Fruit fly (Drosophila melanogaster): Measurements from ENCODE around the gene Rad9.

The Rad9 gene

DNA sequence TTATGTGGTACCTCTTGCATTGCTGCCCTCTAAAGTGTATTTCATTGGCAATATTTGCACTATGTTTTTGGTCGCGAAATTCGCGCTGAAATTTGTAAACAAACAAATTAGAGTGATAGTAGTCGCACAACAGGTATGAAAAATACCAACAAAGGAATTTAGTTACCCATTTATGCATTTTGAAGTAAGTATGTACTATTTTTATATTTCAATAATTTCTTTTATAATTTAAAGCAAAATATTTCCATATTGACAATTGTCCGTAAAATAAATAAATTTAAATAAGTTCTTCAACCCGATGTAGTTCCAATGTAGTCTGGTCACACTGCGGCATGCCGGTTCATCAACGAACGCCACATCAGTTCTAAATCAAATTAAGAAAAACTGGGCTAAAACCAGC lies at the start of gene Rad9, which contains the start of gene Uggt:
Gene Rad9 (minus strand): TSS at position 114 of the 400 bp plus-strand sequence.
Gene Uggt (plus strand): TSS at position 308 of the 400 bp plus-strand sequence.
- TF ChIP-seq CG8478 (optimal IDR thresholded peaks at IDR 0.05), result no peak
- TF ChIP-seq CTCF (optimal IDR thresholded peaks at IDR 0.05), result no peak

dm6 chr3L:18922086-18922485 lies 49.7 kb upstream of the Rad9 start, which contains the start of gene CG3819:
CG3819 (minus strand) TSS chr3L:18922108.
- TF ChIP-seq CG8478 (optimal IDR thresholded peaks at IDR 0.05) (no peak), CTCF (optimal IDR thresholded peaks at IDR 0.05) (no peak)

DNA sequence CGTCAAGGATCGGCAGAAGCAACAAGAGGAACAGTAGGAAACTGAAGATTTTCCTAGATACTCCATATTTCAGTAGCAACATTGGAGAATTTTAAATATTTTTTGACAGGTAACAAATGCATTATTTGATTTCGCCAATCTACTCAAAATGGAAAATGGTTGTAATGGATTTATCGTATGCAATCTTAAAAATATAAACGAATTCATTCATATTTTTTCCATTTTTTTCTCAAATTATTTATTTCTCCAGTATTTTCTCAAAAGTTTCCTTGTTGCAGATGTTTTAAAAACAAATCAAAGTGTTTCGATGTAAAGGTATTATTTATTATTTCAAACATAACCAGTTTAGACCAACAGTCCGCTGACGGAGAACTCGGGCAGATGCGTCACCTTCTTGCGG lies 47.9 kb upstream of the Rad9 start, which contains the start of gene CG18223:
Gene CG18223 (minus strand): TSS at position 101 of the 400 bp plus-strand sequence.
- TF ChIP-seq CG8478 (optimal IDR thresholded peaks at IDR 0.05), result no peak
- no peak for TF ChIP-seq CTCF (optimal IDR thresholded peaks at IDR 0.05)

- TF ChIP-seq CTCF (optimal IDR thresholded peaks at IDR 0.05) (no peak), CG8478 (optimal IDR thresholded peaks at IDR 0.05) (no peak)
These were observed 44.9 kb upstream of the Rad9 start, which contains the start of gene CG6839 for dm6 chr3L:18917281-18917680. CG6839 (plus strand) TSS chr3L:18917581.

dm6 chr3L:18916466-18916865 lies 44.1 kb upstream of the Rad9 start:
- TF ChIP-seq CTCF (optimal IDR thresholded peaks at IDR 0.05), result peak; percentile 71 to 77
- TF ChIP-seq CG8478 (optimal IDR thresholded peaks at IDR 0.05), result no peak

DNA sequence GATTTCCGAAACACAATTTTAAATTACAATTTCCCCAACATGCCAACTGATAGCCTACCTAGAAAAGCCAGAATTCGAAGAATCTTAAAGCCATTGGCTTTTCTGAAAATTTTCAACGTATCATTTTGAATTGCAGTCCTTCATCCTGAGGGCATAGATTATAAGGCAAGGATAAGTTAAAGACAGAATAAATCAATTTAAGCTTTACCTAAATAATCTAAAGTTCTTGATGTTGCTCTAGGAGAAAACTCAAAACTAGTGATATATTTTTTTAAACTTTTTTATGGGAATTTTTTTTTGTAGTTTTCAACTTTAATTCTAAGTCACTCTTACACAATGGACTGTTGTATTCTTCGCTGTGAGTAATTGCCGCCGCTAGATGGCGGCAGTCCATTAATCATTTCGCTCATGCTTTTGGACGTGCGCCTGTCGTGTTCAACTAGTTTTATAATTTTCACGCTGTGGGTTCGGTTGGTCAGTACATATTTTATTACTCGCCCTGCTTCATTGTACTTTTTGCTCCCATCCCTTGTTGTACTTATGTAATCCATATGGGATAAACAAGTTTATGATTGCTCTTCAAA lies 41.8 kb upstream of the Rad9 start, which contains the start of gene COX6AL2:
Gene COX6AL2 (minus strand): TSS at position 51 of the 584 bp plus-strand sequence.
- TF ChIP-seq CTCF (optimal IDR thresholded peaks at IDR 0.05), result peak; percentile 38 to 70
- TF ChIP-seq CG8478 (optimal IDR thresholded peaks at IDR 0.05), result no peak

- no peak for TF ChIP-seq CG8478 (optimal IDR thresholded peaks at IDR 0.05)
- no peak for TF ChIP-seq CTCF (optimal IDR thresholded peaks at IDR 0.05)
These were observed 38.7 kb upstream of the Rad9 start, which contains the start of gene Ir75d for dm6 chr3L:18911082-18911481. Ir75d (minus strand) TSS chr3L:18911182.

DNA sequence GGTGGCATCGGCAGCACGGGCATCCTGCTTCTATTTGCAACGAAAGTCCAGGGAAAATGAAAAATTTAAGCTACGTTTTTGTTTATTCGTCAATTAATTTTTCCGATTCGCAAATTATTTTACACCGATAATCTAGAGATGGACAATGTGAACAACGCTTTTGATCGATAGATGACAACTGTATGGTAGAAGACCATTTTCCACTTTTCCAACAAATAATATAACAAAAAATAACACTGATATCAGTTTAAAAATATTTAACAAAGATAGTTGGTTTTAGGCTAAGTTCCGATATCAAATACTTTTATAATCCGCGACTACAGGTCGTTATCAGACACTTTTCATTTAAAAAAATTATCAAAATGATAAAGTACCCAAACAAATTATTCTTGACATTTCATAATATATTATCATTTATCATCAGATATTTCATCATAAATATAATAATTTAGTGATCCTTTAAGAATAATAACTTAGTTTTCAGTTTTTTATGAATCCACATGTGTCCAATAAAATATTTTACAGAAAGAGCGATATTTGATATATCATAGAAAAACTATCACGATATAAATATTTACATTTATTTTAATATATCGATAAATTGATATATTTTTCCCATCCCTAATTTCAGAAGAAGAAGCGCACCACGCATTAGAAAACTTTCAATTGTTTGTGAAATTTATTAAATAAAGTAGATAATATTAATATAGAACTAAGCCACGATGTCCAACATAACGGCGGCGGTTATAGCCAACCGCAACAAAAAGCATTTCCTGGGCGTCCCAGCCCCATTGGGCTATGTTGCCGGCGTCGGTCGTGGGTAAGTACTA lies 32.6 kb upstream of the Rad9 start, which contains the start of the genes CSN1b and Prp6:
Gene CSN1b (minus strand): TSS at position 159 of the 830 bp plus-strand sequence.
Gene Prp6 (plus strand): TSS at position 601 of the 830 bp plus-strand sequence.
- TF ChIP-seq CTCF (optimal IDR thresholded peaks at IDR 0.05), result no peak
- TF ChIP-seq CG8478 (optimal IDR thresholded peaks at IDR 0.05), result no peak

- TF ChIP-seq CG8478 (optimal IDR thresholded peaks at IDR 0.05), result no peak
- peak in 1 of 2 experiments; percentile 34 for TF ChIP-seq CTCF (optimal IDR thresholded peaks at IDR 0.05)
These were observed 29.1 kb upstream of the Rad9 start, which contains the start of the genes arx and CG6843 for dm6 chr3L:18901411-18901810. arx (minus strand) TSS chr3L:18901554. CG6843 (plus strand) TSS chr3L:18901594.

dm6 chr3L:18898770-18899278 lies 26.5 kb upstream of the Rad9 start, which contains the start of gene RpL26:
RpL26 (plus strand) TSS chr3L:18898875.
- no peak for TF ChIP-seq CG8478 (optimal IDR thresholded peaks at IDR 0.05)
- TF ChIP-seq CTCF (optimal IDR thresholded peaks at IDR 0.05), result peak in 1 of 2 experiments; percentile 28

DNA sequence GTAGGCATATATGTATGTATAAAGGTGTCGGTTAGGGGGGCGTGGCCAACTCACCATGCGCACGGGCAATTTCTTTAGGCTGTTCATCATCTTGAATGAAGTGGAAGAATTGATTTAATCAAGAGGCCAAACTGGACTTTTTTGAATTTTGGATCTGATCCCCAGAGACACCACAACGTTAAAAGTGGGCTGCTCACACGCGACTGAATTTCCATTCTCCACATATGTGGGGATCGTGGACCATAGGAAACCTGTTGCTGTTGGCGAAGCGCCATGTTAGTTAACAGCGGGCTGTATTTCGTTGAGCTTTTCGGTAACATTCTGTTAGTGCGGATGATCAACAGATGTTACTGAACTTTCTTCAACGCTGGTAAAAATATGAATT lies 25.7 kb upstream of the Rad9 start, which contains the start of gene CG3902:
Gene CG3902 (minus strand): TSS at position 208 of the 385 bp plus-strand sequence.
- no peak for TF ChIP-seq CG8478 (optimal IDR thresholded peaks at IDR 0.05)
- no peak for TF ChIP-seq CTCF (optimal IDR thresholded peaks at IDR 0.05)

DNA sequence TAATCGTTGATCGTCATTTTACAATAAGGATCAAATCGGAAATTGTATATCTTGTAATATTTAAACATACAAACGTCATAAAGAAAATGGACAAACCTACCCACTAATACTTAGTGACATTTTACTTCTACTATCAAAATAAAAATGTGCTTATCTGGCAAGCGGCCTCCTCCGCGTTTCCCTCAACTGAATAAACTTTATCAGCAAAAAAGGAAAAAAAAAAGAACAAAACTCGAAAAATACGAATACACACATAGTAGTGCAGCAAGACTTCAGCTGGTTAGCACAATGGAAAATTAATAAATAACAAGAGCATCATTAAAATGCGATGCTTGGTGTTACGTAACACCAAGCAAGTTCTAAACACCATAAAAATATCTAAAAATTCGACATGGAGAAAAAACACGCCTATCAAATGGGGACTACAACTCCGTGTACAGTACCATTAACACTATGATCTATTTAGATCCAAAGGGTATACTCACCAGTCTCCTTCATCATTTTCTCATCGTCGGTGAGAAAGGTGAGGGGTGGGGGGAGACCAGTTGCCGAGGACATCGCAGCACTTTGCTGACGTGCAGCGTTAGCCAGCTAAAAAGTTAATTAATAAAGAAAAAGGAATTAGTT lies 25.2 kb upstream of the Rad9 start:
- TF ChIP-seq CG8478 (optimal IDR thresholded peaks at IDR 0.05), result no peak
- no peak for TF ChIP-seq CTCF (optimal IDR thresholded peaks at IDR 0.05)

DNA sequence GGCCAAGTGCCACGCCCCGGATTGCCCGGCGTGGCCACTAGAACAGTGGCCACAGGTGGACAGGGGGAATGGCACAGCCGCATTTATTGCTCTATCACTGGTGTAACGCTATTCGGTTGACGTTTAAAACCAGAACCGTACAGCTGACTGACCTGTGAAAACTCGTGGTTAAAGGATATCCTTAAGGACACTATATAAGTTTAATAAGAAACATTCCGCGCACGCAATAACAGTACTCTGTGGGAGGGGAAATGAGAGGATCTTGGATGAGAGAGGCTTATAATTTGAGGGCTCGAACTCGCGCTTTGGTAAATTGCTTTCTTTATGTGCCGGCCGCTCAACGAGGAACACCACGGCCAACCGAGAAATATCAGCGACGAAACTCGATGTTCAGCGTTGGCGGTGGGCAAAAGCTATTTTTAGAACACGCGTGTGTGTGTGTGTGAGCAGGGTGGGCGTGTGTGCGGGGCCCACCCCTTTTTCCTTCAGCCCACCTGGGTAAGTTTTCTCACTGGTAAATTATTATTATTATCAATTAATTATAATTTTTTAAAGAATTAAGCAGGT lies 24.0 kb upstream of the Rad9 start:
- TF ChIP-seq CTCF (optimal IDR thresholded peaks at IDR 0.05) (no peak), CG8478 (optimal IDR thresholded peaks at IDR 0.05) (no peak)

dm6 chr3L:18895079-18895478 lies 22.7 kb upstream of the Rad9 start:
- TF ChIP-seq CG8478 (optimal IDR thresholded peaks at IDR 0.05), result no peak
- TF ChIP-seq CTCF (optimal IDR thresholded peaks at IDR 0.05), result no peak

Data from S2 (cell line).